Worm (Caenorhabditis elegans): ENCODE measurements around the gene nex-1.
A peak's percentile ranks its signal among the peaks of the same experiment; 100 is the strongest.

nex-1 gene

DNA sequence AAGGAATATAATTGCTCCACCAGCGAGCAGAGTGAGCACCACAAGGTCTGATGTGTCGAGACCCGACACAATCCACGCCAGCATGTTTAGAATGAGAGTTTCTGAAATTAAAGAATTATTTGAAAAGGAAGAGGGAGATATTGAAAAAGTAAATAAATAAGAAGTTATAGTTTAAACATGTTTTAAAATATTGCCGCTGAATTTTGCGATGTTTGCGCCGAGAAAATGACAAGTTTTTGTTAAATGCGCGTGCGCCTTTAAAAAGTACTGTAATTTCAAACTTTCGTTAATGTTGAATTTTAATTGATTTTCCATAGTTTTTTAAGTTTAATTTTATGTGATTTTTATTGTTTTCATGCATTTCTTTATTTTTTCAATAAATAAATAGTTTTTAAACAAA, 25.8 kb upstream of the nex-1 start, which contains the start of gene emb-8:
Gene emb-8 (minus strand): TSS at position 101 of the 400 bp plus-strand sequence.
- TF ChIP-seq pha-4 (GFP tag; IDR thresholded peaks at IDR 0.05) (0 out of 2 replicates have a peak, but pooled peaks have one; percentile 31), pha-4 (tag; optimal IDR thresholded peaks at IDR 0.05) (no peak), ceh-82 (tag; optimal IDR thresholded peaks at IDR 0.05) (no peak)

DNA sequence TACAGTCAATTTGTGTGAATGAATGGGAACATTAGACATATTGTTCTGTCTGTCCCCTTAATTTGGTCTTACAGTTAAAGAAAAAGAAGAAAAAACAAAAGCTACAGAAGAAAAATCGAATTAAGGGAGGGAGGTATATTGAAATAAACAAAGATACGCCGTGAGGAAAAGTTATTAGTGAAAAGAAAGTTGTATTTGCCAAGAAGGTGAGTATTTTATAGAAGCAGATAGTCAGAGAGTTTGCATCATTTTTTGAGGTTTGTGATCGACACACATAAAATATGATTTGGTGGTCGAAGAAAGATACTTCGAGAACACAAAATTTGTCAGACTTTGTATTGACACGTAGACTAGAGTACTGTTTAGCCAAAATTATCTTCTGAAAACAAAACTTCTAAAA, 25.1 kb upstream of the nex-1 start:
- TF ChIP-seq T20F7.1 (GFP tag; optimal IDR thresholded peaks at IDR 0.05) = peak; percentile 19
- TF ChIP-seq dmd-6 (GFP tag; IDR thresholded peaks at IDR 0.05) = peak; percentile 34; the same call in 1 of the 2 replicates
- TF ChIP-seq nhr-237 (tag; optimal IDR thresholded peaks at IDR 0.05) = no peak
- TF ChIP-seq mes-2 (tag; optimal IDR thresholded peaks at IDR 0.05; ENCODE audit: poor library complexity, severe bottlenecking) = no peak
- TF ChIP-seq ztf-7 (tag; optimal IDR thresholded peaks at IDR 0.05) = peak; percentile 4
- peak; percentile 60 for TF ChIP-seq dve-1 (tag; optimal IDR thresholded peaks at IDR 0.05; ENCODE audit: insufficient read depth)
- TF ChIP-seq lsy-2 (tag; optimal IDR thresholded peaks at IDR 0.05) = peak in 1 of 2 experiments; percentile 28
- TF ChIP-seq unc-130 (GFP tag; optimal IDR thresholded peaks at IDR 0.05) = no peak
- TF ChIP-seq nhr-28 (tag; optimal IDR thresholded peaks at IDR 0.05) = peak; percentile 96
- 0 out of 2 replicates have a peak, but pooled peaks have one; percentile 34 for TF ChIP-seq lim-7 (GFP tag; IDR thresholded peaks at IDR 0.05)
- TF ChIP-seq nhr-77 (tag; optimal IDR thresholded peaks at IDR 0.05) = peak; percentile 71
- no peak for TF ChIP-seq ceh-82 (tag; optimal IDR thresholded peaks at IDR 0.05)
- TF ChIP-seq F10B5.3 (tag; optimal IDR thresholded peaks at IDR 0.05) = no peak
- peak in 1 of 2 experiments; percentile 44 for TF ChIP-seq hif-1 (tag; optimal IDR thresholded peaks at IDR 0.05)
- peak in 1 of 2 experiments; percentile 38 for TF ChIP-seq unc-62 (GFP tag; optimal IDR thresholded peaks at IDR 0.05 in 1 of 2)
- TF ChIP-seq unc-62 (tag; optimal IDR thresholded peaks at IDR 0.05) = no peak
- TF ChIP-seq daf-16 (GFP tag; optimal IDR thresholded peaks at IDR 0.05) = no peak
- TF ChIP-seq daf-16 (tag; optimal IDR thresholded peaks at IDR 0.05) = peak; percentile 13
- TF ChIP-seq pqm-1 (tag; optimal IDR thresholded peaks at IDR 0.05) = peak; percentile 75
- TF ChIP-seq mep-1 (tag; optimal IDR thresholded peaks at IDR 0.05) = peak; percentile 8

DNA sequence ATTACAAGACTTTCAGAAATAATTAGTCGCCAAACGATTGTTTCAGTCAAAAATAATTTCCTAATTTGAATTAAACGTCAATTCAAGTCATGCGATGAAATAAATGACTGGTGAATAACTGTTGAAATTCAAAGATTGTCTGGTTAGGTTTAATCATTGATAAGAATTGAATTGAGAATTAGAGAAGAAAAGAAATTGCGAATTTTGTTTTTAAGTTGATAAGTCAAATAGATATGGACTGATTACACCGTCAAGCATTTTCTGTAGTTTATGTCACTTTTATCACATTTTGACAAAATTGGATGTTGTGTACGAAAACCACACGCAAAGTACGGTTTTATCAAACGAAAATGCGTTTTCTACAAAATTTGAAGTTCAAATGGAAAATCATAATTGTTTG, 24.2 kb upstream of the nex-1 start:
- TF ChIP-seq nhr-102 (tag; optimal IDR thresholded peaks at IDR 0.05) (peak; percentile 79), Y48G9A.11 (GFP tag; IDR thresholded peaks at IDR 0.05) (no peak), dmd-6 (GFP tag; IDR thresholded peaks at IDR 0.05) (peak; percentile 93), F26F4.8 (GFP tag; conservative IDR thresholded peaks at IDR 0.05) (no peak), unc-62 (GFP tag; optimal IDR thresholded peaks at IDR 0.05 in 1 of 2) (peak; percentile 15 to 98), unc-62 (tag; optimal IDR thresholded peaks at IDR 0.05) (no peak), saeg-2 (GFP tag; IDR thresholded peaks at IDR 0.05) (no peak), D1046.2 (GFP tag; IDR thresholded peaks at IDR 0.05) (no peak), lin-38 (GFP tag; IDR thresholded peaks at IDR 0.05) (no peak), nhr-10 (tag; optimal IDR thresholded peaks at IDR 0.05) (no peak), ctbp-1 (GFP tag; IDR thresholded peaks at IDR 0.05) (no peak), nhr-77 (tag; optimal IDR thresholded peaks at IDR 0.05) (peak; percentile 97), ztf-11 (tag; optimal IDR thresholded peaks at IDR 0.05) (no peak), F49E8.2 (tag; optimal IDR thresholded peaks at IDR 0.05; ENCODE audit: borderline replicate concordance) (no peak), hlh-30 (tag; optimal IDR thresholded peaks at IDR 0.05; ENCODE audit: insufficient read depth) (peak; percentile 62), nhr-11 (tag; optimal IDR thresholded peaks at IDR 0.05) (no peak), tag-97 (GFP tag; IDR thresholded peaks at IDR 0.05) (no peak), zfp-3 (GFP tag; conservative IDR thresholded peaks at IDR 0.05) (no peak), madf-9 (GFP tag; conservative IDR thresholded peaks at IDR 0.05) (no peak), zfp-2 (tag; optimal IDR thresholded peaks at IDR 0.05) (no peak), daf-8 (GFP tag; IDR thresholded peaks at IDR 0.05) (no peak), dpl-1 (GFP tag; optimal IDR thresholded peaks at IDR 0.05) (peak; percentile 22), rbr-2 (tag; optimal IDR thresholded peaks at IDR 0.05) (no peak), fos-1 (tag; optimal IDR thresholded peaks at IDR 0.05) (no peak), ces-1 (GFP tag; optimal IDR thresholded peaks at IDR 0.05) (no peak), lin-1 (GFP tag; IDR thresholded peaks at IDR 0.05) (peak; percentile 59), egl-27 (tag; optimal IDR thresholded peaks at IDR 0.05) (no peak), F10B5.3 (tag; optimal IDR thresholded peaks at IDR 0.05) (no peak), fkh-10 (GFP tag; optimal IDR thresholded peaks at IDR 0.05) (no peak), nhr-48 (tag; optimal IDR thresholded peaks at IDR 0.05) (peak; percentile 67), R02D3.7 (tag; optimal IDR thresholded peaks at IDR 0.05) (no peak), jun-1 (tag; optimal IDR thresholded peaks at IDR 0.05) (no peak), mes-2 (tag; optimal IDR thresholded peaks at IDR 0.05; ENCODE audit: poor library complexity, severe bottlenecking) (no peak)

All from whole organism, L4 larva.